Fruit fly (Drosophila melanogaster): Measurements from ENCODE around the gene CG42470.

CG42470 gene

dm6 chr2L:11735975-11736374 lies 17.4 kb downstream of the CG42470 start (continued):
- TF ChIP-seq ash1 (GFP tag; optimal IDR thresholded peaks at IDR 0.05) (no peak), ap (GFP tag; IDR thresholded peaks at IDR 0.05) (no peak), CG11504 (tag; optimal IDR thresholded peaks at IDR 0.05) (peak; percentile 17), sug (tag; optimal IDR thresholded peaks at IDR 0.05) (peak; percentile 49), CG14965 (GFP tag; optimal IDR thresholded peaks at IDR 0.05; ENCODE audit: borderline replicate concordance) (no peak), kni (GFP tag; optimal IDR thresholded peaks at IDR 0.05) (no peak), CG7745 (tag; optimal IDR thresholded peaks at IDR 0.05) (no peak), CG9609 (GFP tag; optimal IDR thresholded peaks at IDR 0.05) (no peak), NC2β (GFP tag; optimal IDR thresholded peaks at IDR 0.05) (no peak), bcd (GFP tag; optimal IDR thresholded peaks at IDR 0.05) (no peak), Fer1 (GFP tag; optimal IDR thresholded peaks at IDR 0.05) (peak; percentile 5), Atf6 (GFP tag; IDR thresholded peaks at IDR 0.05) (no peak), CG13296 (GFP tag; optimal IDR thresholded peaks at IDR 0.05) (peak; percentile 58), pros (GFP tag; optimal IDR thresholded peaks at IDR 0.05) (no peak), sqz (GFP tag; optimal IDR thresholded peaks at IDR 0.05) (peak; percentile 49), CG11093 (GFP tag; IDR thresholded peaks at IDR 0.05) (no peak), fd3F (GFP tag; optimal IDR thresholded peaks at IDR 0.05) (peak; percentile 30), CG6813 (GFP tag; optimal IDR thresholded peaks at IDR 0.05) (peak; percentile 8), CG18262 (tag; optimal IDR thresholded peaks at IDR 0.05) (no peak), Abd-B (GFP tag; optimal IDR thresholded peaks at IDR 0.05) (no peak), CG1647 (GFP tag; optimal IDR thresholded peaks at IDR 0.05) (no peak), CG14014 (GFP tag; IDR thresholded peaks at IDR 0.05) (peak; percentile 35; the same call in 1 of the 2 replicates), CG7372 (GFP tag; IDR thresholded peaks at IDR 0.05) (no peak), salm (tag; optimal IDR thresholded peaks at IDR 0.05) (peak; percentile 61), BEAF-32 (GFP tag; optimal IDR thresholded peaks at IDR 0.05) (no peak), CG1233 (GFP tag; optimal IDR thresholded peaks at IDR 0.05) (peak; percentile 20), en (GFP tag; optimal IDR thresholded peaks at IDR 0.05) (no peak), row (GFP tag; IDR thresholded peaks at IDR 0.05) (no peak), Bgb (GFP tag; IDR thresholded peaks at IDR 0.05; ENCODE audit: partially characterized antibody) (no peak), Max (GFP tag; optimal IDR thresholded peaks at IDR 0.05) (no peak), CG16813 (GFP tag; IDR thresholded peaks at IDR 0.05; ENCODE audit: partially characterized antibody) (no peak), CG18599 (GFP tag; optimal IDR thresholded peaks at IDR 0.05) (no peak), sd (tag; optimal IDR thresholded peaks at IDR 0.05) (peak; percentile 88), CG11398 (GFP tag; optimal IDR thresholded peaks at IDR 0.05) (no peak), PHDP (tag; optimal IDR thresholded peaks at IDR 0.05) (peak; percentile 81), CG2678 (tag; optimal IDR thresholded peaks at IDR 0.05) (peak; percentile 59), dmrt99B (tag; optimal IDR thresholded peaks at IDR 0.05) (no peak), CG10654 (GFP tag; optimal IDR thresholded peaks at IDR 0.05) (no peak), NFAT (GFP tag; IDR thresholded peaks at IDR 0.05) (no peak), CG3281 (GFP tag; optimal IDR thresholded peaks at IDR 0.05) (peak; percentile 46), dmrt11E (tag; optimal IDR thresholded peaks at IDR 0.05) (no peak), CG10209 (GFP tag; optimal IDR thresholded peaks at IDR 0.05) (no peak), CG7556 (GFP tag; optimal IDR thresholded peaks at IDR 0.05) (no peak), GATAe (GFP tag; conservative IDR thresholded peaks at IDR 0.05) (0 out of 2 replicates have a peak, but pooled peaks have one; percentile 34), unpg (GFP tag; optimal IDR thresholded peaks at IDR 0.05) (peak; percentile 53), MTF-1 (GFP tag; optimal IDR thresholded peaks at IDR 0.05; ENCODE audit: borderline replicate concordance) (peak; percentile 13), B-H2 (GFP tag; optimal IDR thresholded peaks at IDR 0.05) (peak; percentile 51), CG17361 (GFP tag; IDR thresholded peaks at IDR 0.05) (no peak), HHEX (GFP tag; optimal IDR thresholded peaks at IDR 0.05) (peak; percentile 38), CG16779 (GFP tag; IDR thresholded peaks at IDR 0.05) (no peak)

Data from whole organism, embryonic.